Fruit fly (Drosophila melanogaster): ENCODE data around the gene CG14195.
A peak's percentile ranks its signal among the peaks of the same experiment; 100 is the strongest.

CG14195 gene

DNA sequence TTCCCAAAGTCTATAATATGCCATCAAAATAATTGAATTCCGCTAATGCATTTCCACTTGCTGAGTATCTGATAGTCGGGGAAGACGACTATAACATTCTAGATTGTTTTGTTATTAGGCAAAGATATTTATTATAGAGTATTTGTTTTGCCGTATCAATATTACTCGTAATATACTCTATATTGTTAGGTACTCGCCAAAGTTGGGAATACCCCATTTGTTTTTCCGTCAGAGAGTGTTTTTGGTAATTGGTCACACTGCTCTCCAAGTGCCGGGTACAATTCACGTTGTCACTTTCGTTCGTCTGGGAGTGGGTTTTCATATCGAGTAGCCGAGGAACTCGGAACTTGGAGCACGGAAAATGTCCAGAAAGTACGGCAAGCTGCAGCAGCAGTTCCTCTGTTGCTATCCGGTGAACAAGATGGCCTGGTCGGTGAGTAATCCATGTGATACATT, 31.5 kb upstream of the CG14195 start, which contains the start of gene CG7889 (continued):
- TF ChIP-seq Blimp-1 (GFP tag; optimal IDR thresholded peaks at IDR 0.05) (peak; percentile 78), Sox102F (GFP tag; optimal IDR thresholded peaks at IDR 0.05) (no peak), Eip78C (GFP tag) (peak; percentile 78), CG6163 (GFP tag; IDR thresholded peaks at IDR 0.05) (peak; percentile 37; the same call in 1 of the 3 replicates), salr (GFP tag; optimal IDR thresholded peaks at IDR 0.05) (no peak), OdsH (GFP tag; optimal IDR thresholded peaks at IDR 0.05) (no peak), eg (GFP tag; IDR thresholded peaks at IDR 0.05) (peak; percentile 33; the same call in 1 of the 3 replicates), acj6 (GFP tag; optimal IDR thresholded peaks at IDR 0.05) (peak; percentile 26)

dm6 chrX:19241790-19242373, 30.0 kb upstream of the CG14195 start, which contains the start of gene CG14196:
TSS of gene CG14196 (minus strand) at chrX:19241840.
- TF ChIP-seq Eip78C (GFP tag) (peak; percentile 52), CG31627 (GFP tag; optimal IDR thresholded peaks at IDR 0.05) (no peak), ss (GFP tag; optimal IDR thresholded peaks at IDR 0.05) (no peak), Eip75B (GFP tag; optimal IDR thresholded peaks at IDR 0.05) (no peak), net (GFP tag; optimal IDR thresholded peaks at IDR 0.05) (no peak), vri (GFP tag; optimal IDR thresholded peaks at IDR 0.05) (peak; percentile 5), lz (GFP tag; optimal IDR thresholded peaks at IDR 0.05) (no peak), Hr38 (GFP tag; optimal IDR thresholded peaks at IDR 0.05) (no peak), CG9139 (GFP tag; optimal IDR thresholded peaks at IDR 0.05) (no peak), achi (GFP tag; optimal IDR thresholded peaks at IDR 0.05) (no peak), CG8319 (GFP tag; optimal IDR thresholded peaks at IDR 0.05) (no peak), Smox (GFP tag; optimal IDR thresholded peaks at IDR 0.05) (no peak), CG11762 (GFP tag; optimal IDR thresholded peaks at IDR 0.05; ENCODE audit: insufficient read depth) (no peak), svp (GFP tag) (peak; percentile 79)

- TF ChIP-seq CG10669 (GFP tag; optimal IDR thresholded peaks at IDR 0.05) (no peak), achi (GFP tag; optimal IDR thresholded peaks at IDR 0.05) (no peak), OdsH (GFP tag; optimal IDR thresholded peaks at IDR 0.05) (no peak), CG10631 (GFP tag; optimal IDR thresholded peaks at IDR 0.05) (no peak), CG9139 (GFP tag; optimal IDR thresholded peaks at IDR 0.05) (no peak), CG32006 (GFP tag; optimal IDR thresholded peaks at IDR 0.05) (no peak), cyc (GFP tag; optimal IDR thresholded peaks at IDR 0.05) (no peak), vri (GFP tag; optimal IDR thresholded peaks at IDR 0.05) (no peak), net (GFP tag; optimal IDR thresholded peaks at IDR 0.05) (no peak), CG16779 (tag; optimal IDR thresholded peaks at IDR 0.05) (no peak), Sox15 (GFP tag; optimal IDR thresholded peaks at IDR 0.05) (no peak), Gug (GFP tag; IDR thresholded peaks at IDR 0.05) (no peak), CG6808 (GFP tag; optimal IDR thresholded peaks at IDR 0.05) (no peak), fd59A (GFP tag; optimal IDR thresholded peaks at IDR 0.05) (no peak), Hr39 (GFP tag; optimal IDR thresholded peaks at IDR 0.05) (no peak), Eip78C (GFP tag) (no peak)
Observed at dm6 chrX:19240230-19240839, 28.5 kb upstream of the CG14195 start.

- TF ChIP-seq topi (GFP tag; optimal IDR thresholded peaks at IDR 0.05) (no peak), Blimp-1 (GFP tag; optimal IDR thresholded peaks at IDR 0.05) (no peak), Met (GFP tag; optimal IDR thresholded peaks at IDR 0.05) (no peak), CG1621 (tag; optimal IDR thresholded peaks at IDR 0.05) (no peak), CG3032 (tag; optimal IDR thresholded peaks at IDR 0.05) (no peak), Sox14 (GFP tag; optimal IDR thresholded peaks at IDR 0.05) (no peak), OdsH (GFP tag; optimal IDR thresholded peaks at IDR 0.05) (no peak), Hr38 (GFP tag; optimal IDR thresholded peaks at IDR 0.05) (no peak), Lpt (GFP tag; optimal IDR thresholded peaks at IDR 0.05) (no peak), CG7368 (GFP tag; optimal IDR thresholded peaks at IDR 0.05) (no peak), dsx (GFP tag; optimal IDR thresholded peaks at IDR 0.05; ENCODE audit: poor library complexity, severe bottlenecking) (no peak), acj6 (GFP tag; optimal IDR thresholded peaks at IDR 0.05) (no peak)
Observed at dm6 chrX:19239365-19239764, 27.5 kb upstream of the CG14195 start.

Measured in whole organism, prepupa.